Worm (Caenorhabditis elegans) whole organism, L1 larva: ENCODE measurements around the gene C12D12.1.
A peak's percentile ranks its signal among the peaks of the same experiment; 100 is the strongest.

Experiments
- C04F5.9 ChIP-seq: sonication (generic microtip); optimal IDR thresholded peaks from 2 replicates; lab custom pipeline; 2016; ENCODE audit warnings: missing genetic modification characterization, missing compliant biosample characterization
- C34B4.2 ChIP-seq: sonication (generic microtip); optimal IDR thresholded peaks from 2 replicates; lab custom pipeline; 2017; ENCODE audit warnings: mild to moderate bottlenecking, missing genetic modification characterization, missing compliant biosample characterization
- F16B12.6 ChIP-seq: fragments of 150-350 bp; optimal IDR thresholded peaks from 2 replicates; lab custom pipeline; 2014; ENCODE audit warnings: missing biosample characterization, missing genetic modification characterization
- aha-1 ChIP-seq: fragments of 150-350 bp; optimal IDR thresholded peaks from 2 replicates; lab custom pipeline; 2014; ENCODE audit warnings: missing biosample characterization, missing genetic modification characterization
- blmp-1 ChIP-seq: fragments of 150-350 bp; optimal IDR thresholded peaks from 2 replicates; lab custom pipeline; 2014; ENCODE audit warnings: missing biosample characterization, missing genetic modification characterization
- dsc-1 ChIP-seq: sonication (generic microtip); optimal IDR thresholded peaks from 2 replicates; lab custom pipeline; 2016; ENCODE audit warnings: mild to moderate bottlenecking, missing genetic modification characterization, missing compliant biosample characterization
- efl-1 ChIP-seq, 4 experiments: fragments of 150-350 bp; optimal IDR thresholded peaks in 3 of 4; peaks in 1 of 4; 1 replicate in 1 of 4; 2 replicates in 3 of 4; lab custom pipeline; 2014; ENCODE audit warnings: missing biosample characterization in 2 of 4, missing genetic modification characterization in 2 of 4, missing genetic modification reagents in 2 of 4
- egl-13 ChIP-seq: sonication (generic microtip); optimal IDR thresholded peaks from 2 replicates; lab custom pipeline; 2016; ENCODE audit warnings: missing genotype, missing genetic modification reagents, missing genetic modification characterization, missing compliant biosample characterization
- egl-27 ChIP-seq, 2 experiments: fragments of 150-350 bp in 1 of 2; sonication (generic microtip); optimal IDR thresholded peaks; 3 replicates each; lab custom pipeline; 2017 to 2018; ENCODE audit warnings: missing biosample characterization in 2 of 2, missing genetic modification characterization in 2 of 2, missing genetic modification reagents in 2 of 2
- elt-2 ChIP-seq: sonication (generic microtip); optimal IDR thresholded peaks from 2 replicates; lab custom pipeline; 2016; ENCODE audit warnings: missing genetic modification characterization, mild to moderate bottlenecking, inconsistent platforms, missing compliant biosample characterization, missing genetic modification reagents
- elt-3 ChIP-seq, 6 experiments: fragments of 150-350 bp in 1 of 6; sonication (generic microtip); optimal IDR thresholded peaks; 2 replicates each; lab custom pipeline; 2017 to 2018; ENCODE audit warnings: missing biosample characterization in 6 of 6, missing genetic modification characterization in 6 of 6, inconsistent platforms in 1 of 6
- ets-5 ChIP-seq: fragments of 200-800 bp; sonication (Bioruptor generic); IDR thresholded peaks from 2 replicates; pipeline ENCODE4 v1.3.6; 2022; ENCODE audit warnings: missing genetic modification characterization, missing compliant biosample characterization
- fkh-4 ChIP-seq: sonication (generic microtip); optimal IDR thresholded peaks from 2 replicates; lab custom pipeline; 2016; ENCODE audit warnings: missing compliant biosample characterization, missing genetic modification characterization, borderline replicate concordance
- isw-1 ChIP-seq: fragments of 200-800 bp; sonication (Bioruptor generic); IDR thresholded peaks from 2 replicates; pipeline ENCODE4 v1.3.6; 2022; ENCODE audit warnings: missing genetic modification characterization, missing compliant biosample characterization
- lin-14 ChIP-seq: fragments of 200-800 bp; sonication (Bioruptor generic); optimal IDR thresholded peaks from 2 replicates; lab custom pipeline; 2018; ENCODE audit warnings: mild to moderate bottlenecking, missing genetic modification characterization, moderate library complexity, missing compliant biosample characterization
- lin-15B ChIP-seq: fragments of 150-350 bp; sonication (generic microtip); optimal IDR thresholded peaks from 3 replicates; lab custom pipeline; 2014; ENCODE audit warnings: missing biosample characterization, missing genetic modification characterization
- mep-1 ChIP-seq: fragments of 150-350 bp; optimal IDR thresholded peaks from 2 replicates; lab custom pipeline; 2014; ENCODE audit warnings: missing biosample characterization, missing genetic modification characterization
- nhr-20 ChIP-seq: sonication (generic microtip); optimal IDR thresholded peaks from 2 replicates; lab custom pipeline; 2016; ENCODE audit warnings: mild to moderate bottlenecking, missing genetic modification characterization, missing compliant biosample characterization
- nhr-237 ChIP-seq: fragments of 150-350 bp; optimal IDR thresholded peaks from 2 replicates; lab custom pipeline; 2014; ENCODE audit warnings: missing biosample characterization, missing genetic modification characterization
- nhr-28 ChIP-seq: fragments of 150-350 bp; optimal IDR thresholded peaks from 2 replicates; lab custom pipeline; 2014; ENCODE audit warnings: missing biosample characterization, missing genetic modification characterization
- nhr-71 ChIP-seq: sonication (generic microtip); optimal IDR thresholded peaks from 2 replicates; lab custom pipeline; 2016; ENCODE audit warnings: mild to moderate bottlenecking, missing genetic modification characterization, moderate library complexity, missing compliant biosample characterization
- nhr-76 ChIP-seq: sonication (generic microtip); optimal IDR thresholded peaks from 2 replicates; lab custom pipeline; 2017; ENCODE audit warnings: missing biosample characterization, missing genetic modification characterization
- nhr-77 ChIP-seq: fragments of 150-350 bp; optimal IDR thresholded peaks from 2 replicates; lab custom pipeline; 2014; ENCODE audit warnings: missing biosample characterization, missing genetic modification characterization
- nhr-84 ChIP-seq: sonication (generic microtip); optimal IDR thresholded peaks from 2 replicates; lab custom pipeline; 2017; ENCODE audit warnings: missing biosample characterization, missing genetic modification characterization
- nhr-85 ChIP-seq: sonication (generic microtip); peaks from one replicate; lab custom pipeline; 2016; ENCODE audit warnings: missing genetic modification characterization, inconsistent platforms, missing compliant biosample characterization
- pax-3 ChIP-seq: fragments of 200-800 bp; sonication (Bioruptor generic); optimal IDR thresholded peaks from 2 replicates; lab custom pipeline; 2018; ENCODE audit warnings: mild to moderate bottlenecking, missing genetic modification characterization, moderate library complexity, missing compliant biosample characterization
- snpc-4 ChIP-seq: fragments of 150-350 bp; optimal IDR thresholded peaks from 2 replicates; lab custom pipeline; 2014; ENCODE audit warnings: missing biosample characterization, missing genetic modification characterization
- snu-23 ChIP-seq: sonication (generic microtip); optimal IDR thresholded peaks from 2 replicates; lab custom pipeline; 2016; ENCODE audit warnings: missing genetic modification characterization, missing compliant biosample characterization
- sox-4 ChIP-seq: sonication (generic microtip); optimal IDR thresholded peaks from 2 replicates; lab custom pipeline; 2016; ENCODE audit warnings: missing genetic modification characterization, missing compliant biosample characterization
- tbx-2 ChIP-seq: sonication (generic microtip); optimal IDR thresholded peaks from 2 replicates; lab custom pipeline; 2016; ENCODE audit warnings: missing genetic modification characterization, missing compliant biosample characterization
- tlp-1 ChIP-seq: fragments of 150-350 bp; optimal IDR thresholded peaks from 2 replicates; lab custom pipeline; 2014; ENCODE audit warnings: missing biosample characterization, missing genetic modification characterization
- unc-30 ChIP-seq: sonication (generic microtip); optimal IDR thresholded peaks from 2 replicates; lab custom pipeline; 2017; ENCODE audit warnings: missing biosample characterization, missing genetic modification characterization
- unc-62 ChIP-seq: fragments of 150-350 bp; optimal IDR thresholded peaks from 2 replicates; lab custom pipeline; 2014; ENCODE audit warnings: missing biosample characterization, missing genetic modification reagents, missing genetic modification characterization
- unc-86 ChIP-seq: sonication (generic microtip); optimal IDR thresholded peaks from 2 replicates; lab custom pipeline; 2016; ENCODE audit warnings: missing genetic modification characterization, missing compliant biosample characterization
- zag-1 ChIP-seq: fragments of 150-350 bp; optimal IDR thresholded peaks from 2 replicates; lab custom pipeline; 2014; ENCODE audit warnings: missing biosample characterization, missing genetic modification characterization

Gene C12D12.1

ce11 chrX:3495776-3496175 lies 3.3 kb upstream of the C12D12.1 start, which contains the start of gene glt-1:
TSS of gene glt-1 (plus strand) at chrX:3496026.
- TF ChIP-seq blmp-1 (tag; lab: Kevin White, UChicago) (peak; percentile 61), nhr-84 (tag; lab: Kevin White, UChicago) (no peak), lin-14 (peak; percentile 56), unc-62 (GFP tag; lab: Kevin White, UChicago) (no peak), snu-23 (GFP tag; lab: Kevin White, UChicago) (peak; percentile 37), egl-13 (no peak), sox-4 (no peak), nhr-28 (tag; lab: Kevin White, UChicago) (no peak), fkh-4 (no peak), nhr-85 (tag; lab: Kevin White, UChicago) (peak; percentile 51), isw-1 (no peak), F16B12.6 (tag; lab: Kevin White, UChicago) (no peak), mep-1 (tag; lab: Kevin White, UChicago) (no peak), ets-5 (no peak), zag-1 (tag; lab: Kevin White, UChicago) (no peak), tbx-2 (tag; lab: Kevin White, UChicago) (peak; percentile 17), elt-3 (tag; optimal IDR thresholded peaks at IDR 0.05; lab: Kevin White, UChicago) (peak in 5 of 6 experiments; percentile 31 to 88 (median 68)), tlp-1 (tag; lab: Kevin White, UChicago) (no peak), aha-1 (no peak), snpc-4 (tag; lab: Kevin White, UChicago) (no peak), egl-27 (tag; optimal IDR thresholded peaks at IDR 0.05; lab: Kevin White, UChicago) (no peak), nhr-20 (tag; lab: Kevin White, UChicago) (peak; percentile 20), nhr-71 (tag; lab: Kevin White, UChicago) (peak; percentile 28), efl-1 (optimal IDR thresholded peaks at IDR 0.05; lab: Kevin White, UChicago) (no peak), efl-1 (GFP tag; optimal IDR thresholded peaks at IDR 0.05 in 1 of 2; lab: Kevin White, UChicago) (no peak), nhr-76 (tag; lab: Kevin White, UChicago) (no peak)

DNA sequence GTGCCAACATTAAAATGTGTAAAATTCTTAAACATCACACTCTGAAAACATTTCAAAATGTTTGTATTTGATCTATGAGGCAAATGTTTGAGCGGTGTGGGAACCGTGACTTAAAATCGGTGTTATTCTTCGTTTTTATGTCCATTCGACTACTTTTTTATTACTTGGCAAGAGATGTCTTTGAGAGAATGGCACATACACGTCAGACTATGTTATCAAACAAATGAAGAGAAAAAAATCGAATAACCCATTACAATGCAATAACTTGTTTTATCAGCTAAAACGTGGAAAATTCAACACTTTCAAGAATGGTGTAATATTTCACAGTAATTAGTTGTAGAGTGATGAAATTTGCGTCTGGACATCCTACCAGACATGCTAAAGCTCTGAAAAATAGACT lies 814 bp downstream of the C12D12.1 start:
- TF ChIP-seq elt-2 (tag; lab: Kevin White, UChicago) (peak; percentile 25), nhr-28 (tag; lab: Kevin White, UChicago) (no peak), nhr-20 (tag; lab: Kevin White, UChicago) (no peak), blmp-1 (tag; lab: Kevin White, UChicago) (no peak)

DNA sequence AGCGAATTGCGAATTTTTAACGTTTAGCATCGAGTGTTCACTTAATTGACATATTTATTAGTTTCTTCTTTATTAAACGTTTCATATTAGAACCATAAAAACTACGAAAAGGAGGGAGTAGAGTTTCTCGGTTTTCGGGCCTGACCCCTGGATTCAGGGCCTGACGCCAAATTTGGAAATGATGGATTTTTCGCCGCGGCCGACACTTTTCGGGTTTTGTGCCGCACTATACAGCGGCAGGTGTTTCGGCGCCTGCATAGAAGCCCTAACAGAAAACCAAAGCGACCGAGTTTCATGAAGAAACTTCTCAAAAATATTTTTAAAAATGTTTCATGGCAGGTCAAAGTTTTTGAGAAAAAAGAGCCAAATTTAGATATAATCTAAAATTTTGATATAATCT lies 1.3 kb downstream of the C12D12.1 start:
- TF ChIP-seq nhr-77 (tag; lab: Kevin White, UChicago) (no peak), lin-15B (no peak), unc-86 (tag; lab: Kevin White, UChicago) (no peak), nhr-71 (tag; lab: Kevin White, UChicago) (no peak), nhr-84 (tag; lab: Kevin White, UChicago) (no peak), zag-1 (tag; lab: Kevin White, UChicago) (no peak), nhr-237 (tag; lab: Kevin White, UChicago) (no peak), egl-27 (tag; optimal IDR thresholded peaks at IDR 0.05; lab: Kevin White, UChicago) (no peak), C04F5.9 (no peak), elt-3 (tag; optimal IDR thresholded peaks at IDR 0.05; lab: Kevin White, UChicago) (no peak), snpc-4 (tag; lab: Kevin White, UChicago) (no peak), C34B4.2 (tag; lab: Kevin White, UChicago) (no peak)

DNA sequence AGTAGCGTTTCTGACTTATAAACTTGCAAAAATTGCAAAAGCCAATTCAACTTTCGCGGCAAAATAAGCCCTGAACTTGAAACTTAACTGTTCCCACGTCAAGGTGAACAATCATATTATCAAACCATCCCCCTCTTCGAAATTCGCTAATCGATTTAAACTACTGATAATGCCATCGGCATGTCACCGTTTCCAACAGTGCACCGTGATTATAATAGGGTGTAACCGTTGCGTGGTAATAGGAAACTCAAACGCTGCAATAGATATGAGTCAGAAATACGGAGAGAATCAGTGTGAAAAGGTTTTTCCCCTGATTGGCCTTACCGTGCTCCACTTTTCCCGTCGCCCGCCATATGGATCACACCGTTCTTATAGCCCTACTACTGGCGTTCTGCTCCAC lies 1.9 kb downstream of the C12D12.1 start:
- TF ChIP-seq elt-2 (tag; lab: Kevin White, UChicago) (peak; percentile 46), efl-1 (optimal IDR thresholded peaks at IDR 0.05; lab: Kevin White, UChicago) (no peak), efl-1 (GFP tag; optimal IDR thresholded peaks at IDR 0.05 in 1 of 2; lab: Kevin White, UChicago) (peak in 1 of 2 experiments; percentile 3), ets-5 (no peak), snu-23 (GFP tag; lab: Kevin White, UChicago) (no peak)

DNA sequence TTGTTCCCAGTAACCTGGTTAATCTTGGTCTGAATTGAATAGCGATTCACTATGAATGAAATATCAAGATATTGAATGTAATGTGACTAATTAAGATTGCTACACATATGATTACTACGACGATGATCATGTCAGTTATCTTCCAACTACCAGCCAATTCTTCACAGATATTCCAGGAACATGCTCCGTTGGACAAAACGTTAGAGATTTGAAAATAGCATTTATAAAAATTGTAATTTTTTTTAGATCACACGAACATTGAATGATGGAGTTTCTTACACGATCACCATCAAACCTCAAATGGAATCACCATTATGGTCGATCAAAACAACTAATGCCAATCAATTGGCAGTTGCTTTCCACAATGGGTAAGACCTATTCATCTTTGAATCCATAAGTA lies 4.0 kb downstream of the C12D12.1 start:
- peak; percentile 30 for TF ChIP-seq pax-3
- TF ChIP-seq dsc-1 (tag; lab: Kevin White, UChicago): peak; percentile 86
- TF ChIP-seq unc-30 (tag; lab: Kevin White, UChicago): no peak
